Worm (Caenorhabditis elegans) whole organism, young adult: ENCODE results near the gene bath-42.

Experiments
- C06A6.2 ChIP-seq: fragments of 200-800 bp; sonication (Bioruptor generic); conservative IDR thresholded peaks from 2 replicates; pipeline ENCODE4 v1.3.6; 2022; ENCODE audit warnings: missing genetic modification characterization, missing compliant biosample characterization
- C17E4.6 ChIP-seq: fragments of 200-800 bp; sonication (Bioruptor generic); IDR thresholded peaks from 2 replicates; pipeline ENCODE4 v1.3.6; 2022; ENCODE audit warnings: missing genetic modification reagents, missing genetic modification characterization, missing compliant biosample characterization
- Y53G8AR.9 ChIP-seq: fragments of 200-800 bp; sonication (Bioruptor generic); conservative IDR thresholded peaks from 2 replicates; pipeline ENCODE4 v1.3.6; 2022; ENCODE audit warnings: missing genetic modification reagents, missing genetic modification characterization, missing compliant biosample characterization
- athp-1 ChIP-seq: sonication (generic microtip); optimal IDR thresholded peaks from 2 replicates; lab custom pipeline; 2017; ENCODE audit warnings: mild to moderate bottlenecking, missing genetic modification characterization, missing compliant biosample characterization
- ceh-27 ChIP-seq: fragments of 200-800 bp; sonication (Bioruptor generic); optimal IDR thresholded peaks from 2 replicates; lab custom pipeline; 2018; ENCODE audit warnings: mild to moderate bottlenecking, missing genetic modification characterization, moderate library complexity, missing compliant biosample characterization
- ceh-91 ChIP-seq: fragments of 200-800 bp; sonication (Bioruptor generic); IDR thresholded peaks from 2 replicates; pipeline ENCODE4 v1.3.6; 2022; ENCODE audit warnings: missing genetic modification reagents, missing genetic modification characterization, missing compliant biosample characterization
- dpl-1 ChIP-seq: fragments of 150-350 bp; optimal IDR thresholded peaks from 2 replicates; lab custom pipeline; 2014; ENCODE audit warnings: missing biosample characterization, missing genetic modification reagents, missing genetic modification characterization
- hlh-26 ChIP-seq: fragments of 200-800 bp; sonication (Bioruptor generic); conservative IDR thresholded peaks from 2 replicates; pipeline ENCODE4 v1.3.6; 2022; ENCODE audit warnings: missing genetic modification reagents, missing genetic modification characterization, missing compliant biosample characterization
- hmg-20 ChIP-seq: fragments of 200-800 bp; sonication (Bioruptor generic); IDR thresholded peaks from 2 replicates; pipeline ENCODE4 v1.3.6; 2022; ENCODE audit warnings: missing genetic modification reagents, missing genetic modification characterization, missing compliant biosample characterization
- hrde-1 ChIP-seq: sonication (generic microtip); optimal IDR thresholded peaks from 2 replicates; lab custom pipeline; 2016; ENCODE audit warnings: missing genetic modification characterization, mild to moderate bottlenecking, missing compliant biosample characterization, moderate library complexity, missing genotype, missing genetic modification reagents, borderline replicate concordance
- lsy-27 ChIP-seq: sonication (generic microtip); optimal IDR thresholded peaks from 2 replicates; lab custom pipeline; 2017; ENCODE audit warnings: missing genetic modification characterization, mild to moderate bottlenecking, missing compliant biosample characterization, antibody characterized with exemption, missing genotype, borderline replicate concordance; ENCODE audit not compliant: insufficient read depth
- nhr-90 ChIP-seq: sonication (generic microtip); optimal IDR thresholded peaks from 2 replicates; lab custom pipeline; 2016; ENCODE audit warnings: missing genotype, mild to moderate bottlenecking, missing genetic modification characterization, missing compliant biosample characterization
- xnd-1 ChIP-seq: sonication (generic microtip); optimal IDR thresholded peaks from 2 replicates; lab custom pipeline; 2016; ENCODE audit warnings: missing genotype, missing genetic modification reagents, missing genetic modification characterization, missing compliant biosample characterization
- zim-3 ChIP-seq: sonication (generic microtip); optimal IDR thresholded peaks from 2 replicates; lab custom pipeline; 2017; ENCODE audit warnings: mild to moderate bottlenecking, missing genetic modification characterization, moderate library complexity, missing compliant biosample characterization

- TF ChIP-seq Y53G8AR.9 (GFP tag; lab: Robert Waterston, UW) (no peak), dpl-1 (GFP tag; lab: Kevin White, UChicago) (no peak), C17E4.6 (no peak), hmg-20 (GFP tag; lab: Robert Waterston, UW) (no peak), hrde-1 (tag; lab: Kevin White, UChicago) (no peak), hlh-26 (no peak), xnd-1 (no peak), lsy-27 (tag; lab: Kevin White, UChicago) (no peak), ceh-27 (GFP tag; lab: Kevin White, UChicago) (no peak), ceh-91 (GFP tag; lab: Robert Waterston, UW) (no peak), zim-3 (tag; lab: Kevin White, UChicago) (no peak), C06A6.2 (no peak), athp-1 (tag; lab: Kevin White, UChicago) (no peak), nhr-90 (no peak)
Observed at ce11 chrIII:8126978-8127377, 36.2 kb downstream of the bath-42 start.
